Fruit fly (Drosophila melanogaster) whole organism, embryonic: ENCODE measurements around the gene Pif1A.

Source experiments
- Atf-2 ChIP-seq: fragments of 200-800 bp; sonication (Bioruptor generic); optimal IDR thresholded peaks from 2 replicates; lab custom pipeline; 2016; ENCODE audit warnings: missing biosample characterization, missing genetic modification characterization
- CG11504 ChIP-seq: fragments of 200-800 bp; sonication (Bioruptor generic); optimal IDR thresholded peaks from 3 replicates; lab custom pipeline; 2019; ENCODE audit warnings: missing biosample characterization, mild to moderate bottlenecking, missing genetic modification characterization, moderate library complexity
- CG12071 ChIP-seq: fragments of 200-800 bp; sonication (Bioruptor generic); optimal IDR thresholded peaks from 3 replicates; lab custom pipeline; 2018; ENCODE audit warnings: missing biosample characterization, mild to moderate bottlenecking, missing genetic modification characterization
- CG12942 ChIP-seq: fragments of 200-800 bp; sonication (Bioruptor generic); optimal IDR thresholded peaks from 3 replicates; lab custom pipeline; 2016; ENCODE audit warnings: missing biosample characterization, missing genetic modification characterization
- CG15011 ChIP-seq: fragments of 200-800 bp; sonication (Bioruptor generic); optimal IDR thresholded peaks from 3 replicates; lab custom pipeline; 2018; ENCODE audit warnings: missing biosample characterization, mild to moderate bottlenecking, missing genetic modification characterization
- CG15073 ChIP-seq: fragments of 200-800 bp; sonication (Bioruptor generic); optimal IDR thresholded peaks from 2 replicates; lab custom pipeline; 2016; ENCODE audit warnings: missing biosample characterization, missing genetic modification characterization
- CG1603 ChIP-seq: fragments of 200-800 bp; sonication (Bioruptor generic); optimal IDR thresholded peaks from 2 replicates; lab custom pipeline; 2019; ENCODE audit warnings: missing biosample characterization, mild to moderate bottlenecking, missing genetic modification characterization, moderate library complexity
- CG16815 ChIP-seq: fragments of 200-800 bp; sonication (Bioruptor generic); optimal IDR thresholded peaks from 3 replicates; lab custom pipeline; 2017; ENCODE audit warnings: missing biosample characterization, mild to moderate bottlenecking, missing genetic modification characterization
- CG17912 ChIP-seq: fragments of 200-800 bp; sonication (Bioruptor generic); optimal IDR thresholded peaks from 2 replicates; lab custom pipeline; 2018; ENCODE audit warnings: missing biosample characterization, mild to moderate bottlenecking, missing genetic modification characterization
- CG18599 ChIP-seq: fragments of 200-800 bp; sonication (Bioruptor generic); optimal IDR thresholded peaks from 3 replicates; lab custom pipeline; 2017; ENCODE audit warnings: missing biosample characterization, missing genetic modification characterization, mild to moderate bottlenecking, moderate library complexity, missing genetic modification reagents
- CG2129 ChIP-seq: fragments of 200-800 bp; sonication (Bioruptor generic); IDR thresholded peaks from 2 replicates; pipeline ENCODE4 v1.3.6; 2022; ENCODE audit warnings: missing biosample characterization, missing genetic modification characterization; ENCODE audit not compliant: partially characterized antibody
- CG33557 ChIP-seq: fragments of 200-800 bp; sonication (Bioruptor generic); optimal IDR thresholded peaks from 2 replicates; lab custom pipeline; 2019; ENCODE audit warnings: missing biosample characterization, mild to moderate bottlenecking, missing genetic modification characterization, moderate library complexity
- CG8944 ChIP-seq: fragments of 200-800 bp; sonication (Bioruptor generic); optimal IDR thresholded peaks from 3 replicates; lab custom pipeline; 2016; ENCODE audit warnings: missing biosample characterization, missing genetic modification characterization
- CG9437 ChIP-seq: fragments of 200-800 bp; sonication (Bioruptor generic); optimal IDR thresholded peaks from 2 replicates; lab custom pipeline; 2018; ENCODE audit warnings: missing biosample characterization, mild to moderate bottlenecking, missing genetic modification characterization
- CG9609 ChIP-seq: fragments of 200-800 bp; sonication (Bioruptor generic); optimal IDR thresholded peaks from 3 replicates; lab custom pipeline; 2016; ENCODE audit warnings: missing biosample characterization, missing genetic modification characterization
- CG9727 ChIP-seq: fragments of 200-800 bp; sonication (Bioruptor generic); optimal IDR thresholded peaks from 3 replicates; lab custom pipeline; 2017; ENCODE audit warnings: missing biosample characterization, mild to moderate bottlenecking, missing genetic modification characterization
- CoRest ChIP-seq: fragments of 200-800 bp; sonication (Bioruptor generic); optimal IDR thresholded peaks from 3 replicates; lab custom pipeline; 2018; ENCODE audit warnings: missing biosample characterization, mild to moderate bottlenecking, missing genetic modification characterization, moderate library complexity
- D19A ChIP-seq: fragments of 200-800 bp; optimal IDR thresholded peaks from 3 replicates; lab custom pipeline; 2019; ENCODE audit warnings: missing biosample characterization, mild to moderate bottlenecking, missing genetic modification characterization, moderate library complexity
- Dip2 ChIP-seq: fragments of 200-800 bp; sonication (Bioruptor generic); IDR thresholded peaks from 2 replicates; pipeline ENCODE4 v1.3.6; 2022; ENCODE audit warnings: missing biosample characterization, missing genetic modification characterization
- Doc2 ChIP-seq: fragments of 200-800 bp; sonication (Bioruptor generic); IDR thresholded peaks from 2 replicates; pipeline ENCODE4 v1.3.6; 2022; ENCODE audit warnings: missing biosample characterization, missing genetic modification characterization
- Ets65A ChIP-seq: fragments of 200-800 bp; sonication (Bioruptor generic); peaks from one replicate; lab custom pipeline; 2016; ENCODE audit warnings: missing biosample characterization, missing genetic modification characterization
- Gug ChIP-seq: fragments of 200-800 bp; sonication (Bioruptor generic); IDR thresholded peaks from 4 replicates; pipeline ENCODE4 v1.3.6; 2022; ENCODE audit warnings: missing biosample characterization, missing genetic modification characterization
- HHEX ChIP-seq: fragments of 200-800 bp; sonication (Bioruptor generic); optimal IDR thresholded peaks from 3 replicates; lab custom pipeline; 2017; ENCODE audit warnings: missing biosample characterization, mild to moderate bottlenecking, missing genetic modification characterization, missing genetic modification reagents
- HLHmδ ChIP-seq: fragments of 200-800 bp; sonication (Bioruptor generic); optimal IDR thresholded peaks from 2 replicates; lab custom pipeline; 2018; ENCODE audit warnings: missing biosample characterization, mild to moderate bottlenecking, missing genetic modification characterization, moderate library complexity
- Hr51 ChIP-seq, 2 experiments: fragments of 200-800 bp; sonication (Bioruptor generic); optimal IDR thresholded peaks; 2 replicates in 1 of 2; 3 replicates in 1 of 2; lab custom pipeline; 2016 to 2018; ENCODE audit warnings: missing biosample characterization in 2 of 2, missing genetic modification characterization in 2 of 2, mild to moderate bottlenecking in 1 of 2, moderate library complexity in 1 of 2
- MBD-R2 ChIP-seq: fragments of 200-800 bp; sonication (Bioruptor generic); IDR thresholded peaks from 2 replicates; pipeline ENCODE4 v1.3.6; 2022; ENCODE audit warnings: missing biosample characterization, missing genetic modification characterization
- Meics ChIP-seq: fragments of 200-800 bp; sonication (Bioruptor generic); optimal IDR thresholded peaks from 2 replicates; lab custom pipeline; 2017; ENCODE audit warnings: missing biosample characterization, mild to moderate bottlenecking, missing genetic modification characterization
- Optix ChIP-seq: fragments of 200-800 bp; sonication (Bioruptor generic); IDR thresholded peaks from 3 replicates; pipeline ENCODE4 v1.3.6; 2022; ENCODE audit warnings: missing biosample characterization, missing genetic modification characterization
- Sin3A ChIP-seq: fragments of >200 bp; optimal IDR thresholded peaks from 2 replicates; lab custom pipeline; 2018
- ab ChIP-seq: fragments of 200-800 bp; sonication (Bioruptor generic); optimal IDR thresholded peaks from 2 replicates; lab custom pipeline; 2016; ENCODE audit warnings: missing biosample characterization, missing genetic modification characterization
- amos ChIP-seq: fragments of 200-800 bp; sonication (Bioruptor generic); IDR thresholded peaks from 2 replicates; pipeline ENCODE4 v1.3.6; 2022; ENCODE audit warnings: missing biosample characterization, missing genetic modification characterization; ENCODE audit not compliant: partially characterized antibody
- crp ChIP-seq, 2 experiments: fragments of 200-800 bp; sonication (Bioruptor generic); optimal IDR thresholded peaks; 2 replicates in 1 of 2; 3 replicates in 1 of 2; lab custom pipeline; 2017; ENCODE audit warnings: missing biosample characterization in 2 of 2, missing genetic modification characterization in 2 of 2, mild to moderate bottlenecking in 1 of 2, moderate library complexity in 1 of 2
- cwo ChIP-seq: fragments of 200-800 bp; sonication (Bioruptor generic); optimal IDR thresholded peaks from 3 replicates; lab custom pipeline; 2017; ENCODE audit warnings: missing biosample characterization, missing genetic modification characterization, mild to moderate bottlenecking, moderate library complexity, missing genetic modification reagents
- da ChIP-seq: fragments of 200-800 bp; sonication (Bioruptor generic); optimal IDR thresholded peaks from 2 replicates; lab custom pipeline; 2016; ENCODE audit warnings: missing biosample characterization, missing genetic modification characterization
- esg ChIP-seq: fragments of 200-800 bp; sonication (Bioruptor generic); conservative IDR thresholded peaks from 2 replicates; pipeline ENCODE4 v1.3.6; 2022; ENCODE audit warnings: missing biosample characterization, missing genetic modification characterization
- gce ChIP-seq: fragments of 200-800 bp; sonication (Bioruptor generic); IDR thresholded peaks from 3 replicates; pipeline ENCODE4 v1.3.6; 2022; ENCODE audit warnings: missing biosample characterization, missing genetic modification characterization
- gsb-n ChIP-seq: fragments of 200-800 bp; sonication (Bioruptor generic); optimal IDR thresholded peaks from 3 replicates; lab custom pipeline; 2018; ENCODE audit warnings: missing biosample characterization, mild to moderate bottlenecking, missing genetic modification characterization
- hkb ChIP-seq, 2 experiments: fragments of 200-800 bp in 1 of 2; fragments of >200 bp in 1 of 2; sonication (Bioruptor generic) in 1 of 2; IDR thresholded peaks in 1 of 2; optimal IDR thresholded peaks in 1 of 2; 2 replicates each; pipeline versions ENCODE4 v1.3.6 to Lab custom; 2017 to 2022; ENCODE audit warnings: missing biosample characterization in 1 of 2, missing genetic modification characterization in 1 of 2
- knrl ChIP-seq: fragments of 200-800 bp; sonication (Bioruptor generic); IDR thresholded peaks from 3 replicates; pipeline ENCODE4 v1.3.6; 2022; ENCODE audit warnings: missing biosample characterization, missing genetic modification characterization; ENCODE audit not compliant: partially characterized antibody
- mirr ChIP-seq: fragments of 200-800 bp; sonication (Bioruptor generic); optimal IDR thresholded peaks from 3 replicates; lab custom pipeline; 2018; ENCODE audit warnings: missing biosample characterization, mild to moderate bottlenecking, missing genetic modification characterization
- nerfin-2 ChIP-seq: fragments of 200-800 bp; sonication (Bioruptor generic); IDR thresholded peaks from 2 replicates; pipeline ENCODE4 v1.3.6; 2022; ENCODE audit warnings: missing biosample characterization, missing genetic modification characterization; ENCODE audit not compliant: partially characterized antibody
- pan ChIP-seq, 4 experiments: fragments of >200 bp in 3 of 4; fragments of 200-800 bp in 1 of 4; sonication (Bioruptor generic) in 1 of 4; optimal IDR thresholded peaks in 3 of 4; IDR thresholded peaks in 1 of 4; 2 replicates each; pipeline versions ENCODE4 v1.3.6 to Lab custom; 2017 to 2022; ENCODE audit warnings: missing biosample characterization in 2 of 4, missing genetic modification characterization in 2 of 4, mixed read lengths in 1 of 4
- run ChIP-seq: fragments of 200-800 bp; sonication (Bioruptor generic); optimal IDR thresholded peaks from 3 replicates; lab custom pipeline; 2018; ENCODE audit warnings: missing biosample characterization, mild to moderate bottlenecking, missing genetic modification characterization
- sd ChIP-seq: fragments of 200-800 bp; sonication (Bioruptor generic); optimal IDR thresholded peaks from 3 replicates; lab custom pipeline; 2018; ENCODE audit warnings: missing biosample characterization, mild to moderate bottlenecking, missing genetic modification characterization, moderate library complexity
- sima ChIP-seq: fragments of 200-800 bp; sonication (Bioruptor generic); optimal IDR thresholded peaks from 2 replicates; lab custom pipeline; 2016; ENCODE audit warnings: missing biosample characterization, missing genetic modification characterization
- so ChIP-seq: fragments of 200-800 bp; sonication (Bioruptor generic); IDR thresholded peaks from 3 replicates; pipeline ENCODE4 v1.3.6; 2022; ENCODE audit warnings: missing biosample characterization, missing genetic modification characterization
- sob ChIP-seq: fragments of 200-800 bp; sonication (Bioruptor generic); IDR thresholded peaks from 2 replicates; pipeline ENCODE4 v1.3.6; 2022; ENCODE audit warnings: missing biosample characterization, missing genetic modification characterization

Gene Pif1A

dm6 chr3R:8810397-8811184 is 9.6 kb upstream of the Pif1A start (continued):
- TF ChIP-seq mirr, result peak; percentile 100
- peak; percentile 89 for TF ChIP-seq so (GFP tag; lab: Robert Waterston, UW)
- no peak for TF ChIP-seq sima (GFP tag; lab: Kevin White, UChicago)
- no peak for TF ChIP-seq CG16815 (GFP tag; lab: Kevin White, UChicago)
- TF ChIP-seq MBD-R2 (GFP tag; lab: Robert Waterston, UW), result peak; percentile 47; the same call in 1 of the 2 replicates
- TF ChIP-seq Ets65A (GFP tag; lab: Kevin White, UChicago), result peak; percentile 74
- TF ChIP-seq CG2129 (GFP tag; lab: Robert Waterston, UW), result no peak
- peak; percentile 81 for TF ChIP-seq CG15011 (GFP tag; lab: Kevin White, UChicago)
- no peak for TF ChIP-seq nerfin-2 (GFP tag; lab: Robert Waterston, UW)
- peak; percentile 93 for TF ChIP-seq HHEX
- TF ChIP-seq pan (optimal IDR thresholded peaks at IDR 0.05; lab: Kevin White, UChicago), result no peak
- TF ChIP-seq pan (GFP tag; optimal IDR thresholded peaks at IDR 0.05 in 1 of 2, IDR thresholded peaks at IDR 0.05 in 1 of 2), result peak in 1 of 2 experiments; percentile 61
- TF ChIP-seq ab (GFP tag; lab: Kevin White, UChicago), result no peak
- peak; percentile 18; the same call in 1 of the 4 replicates for TF ChIP-seq Gug (GFP tag; lab: Robert Waterston, UW)
- peak; percentile 83 for TF ChIP-seq sob (GFP tag; lab: Robert Waterston, UW)
- peak; percentile 74 for TF ChIP-seq da (GFP tag; lab: Kevin White, UChicago)
- no peak for TF ChIP-seq Sin3A (lab: Kevin White, UChicago)
- TF ChIP-seq Optix (GFP tag; lab: Robert Waterston, UW), result peak; percentile 8; the same call in 1 of the 3 replicates
- TF ChIP-seq CG15073, result peak; percentile 5
- TF ChIP-seq knrl (GFP tag; lab: Robert Waterston, UW), result no peak
- TF ChIP-seq cwo (GFP tag; lab: Kevin White, UChicago), result peak; percentile 75
- peak; percentile 75 for TF ChIP-seq CG12942
- no peak for TF ChIP-seq Dip2 (GFP tag; lab: Robert Waterston, UW)
- peak; percentile 86 for TF ChIP-seq gsb-n (tag; lab: Kevin White, UChicago)
- TF ChIP-seq CG17912 (GFP tag; lab: Kevin White, UChicago), result peak; percentile 98
- peak; percentile 57 for TF ChIP-seq CoRest (tag; lab: Kevin White, UChicago)
- TF ChIP-seq esg (GFP tag; lab: Robert Waterston, UW), result no peak
- TF ChIP-seq Hr51 (GFP tag; optimal IDR thresholded peaks at IDR 0.05; lab: Kevin White, UChicago), result peak; percentile 57 to 78
- TF ChIP-seq Atf-2 (GFP tag; lab: Kevin White, UChicago), result peak; percentile 52
- TF ChIP-seq run (tag; lab: Kevin White, UChicago), result peak; percentile 77
- TF ChIP-seq CG18599 (GFP tag; lab: Kevin White, UChicago), result peak; percentile 91
- TF ChIP-seq sd (tag; lab: Kevin White, UChicago), result peak; percentile 78
- TF ChIP-seq CG9437 (GFP tag; lab: Kevin White, UChicago), result peak; percentile 34
- TF ChIP-seq CG11504 (tag; lab: Kevin White, UChicago), result no peak
- TF ChIP-seq CG9727, result peak; percentile 77
- TF ChIP-seq D19A, result peak; percentile 59
- TF ChIP-seq amos (GFP tag; lab: Robert Waterston, UW), result no peak; the same call in 1 of the 2 replicates
- TF ChIP-seq CG9609, result peak; percentile 39
- TF ChIP-seq CG33557, result peak; percentile 89
- peak in 1 of 2 experiments; percentile 46 for TF ChIP-seq crp (GFP tag; optimal IDR thresholded peaks at IDR 0.05; lab: Kevin White, UChicago)
- no peak for TF ChIP-seq Doc2
- peak; percentile 55 for TF ChIP-seq CG8944 (GFP tag; lab: Kevin White, UChicago)
- TF ChIP-seq hkb (optimal IDR thresholded peaks at IDR 0.05; lab: Kevin White, UChicago), result no peak
- TF ChIP-seq hkb (GFP tag; IDR thresholded peaks at IDR 0.05; lab: Robert Waterston, UW), result peak; percentile 89
- peak; percentile 72 for TF ChIP-seq Meics
- TF ChIP-seq HLHmδ (GFP tag; lab: Kevin White, UChicago), result peak; percentile 96
- peak; percentile 84 for TF ChIP-seq gce
- peak; percentile 98 for TF ChIP-seq CG12071 (GFP tag; lab: Kevin White, UChicago)
- TF ChIP-seq CG1603, result peak; percentile 93
